Fruit fly (Drosophila melanogaster) whole organism, pupa: ENCODE data around the gene prt.

Experiments
- CG14655 ChIP-seq: fragments of 200-800 bp; sonication (Bioruptor generic); optimal IDR thresholded peaks from 3 replicates; lab custom pipeline; 2017; ENCODE audit warnings: mild to moderate bottlenecking, missing biosample characterization, missing genetic modification reagents, missing genetic modification characterization
- CG17806 ChIP-seq: fragments of 200-800 bp; sonication (Bioruptor generic); optimal IDR thresholded peaks from 2 replicates; lab custom pipeline; 2018; ENCODE audit warnings: missing biosample characterization, mild to moderate bottlenecking, missing genetic modification characterization, moderate library complexity
- CG32121 ChIP-seq: fragments of 200-800 bp; sonication (Bioruptor generic); IDR thresholded peaks from 2 replicates; pipeline ENCODE4 v1.3.6; 2022; ENCODE audit warnings: missing biosample characterization, missing genetic modification characterization
- CG34367 ChIP-seq: fragments of 200-800 bp; sonication (Bioruptor generic); optimal IDR thresholded peaks from 2 replicates; lab custom pipeline; 2018; ENCODE audit warnings: missing biosample characterization, mild to moderate bottlenecking, missing genetic modification characterization
- CG4496 ChIP-seq: fragments of 200-800 bp; sonication (Bioruptor generic); IDR thresholded peaks from 3 replicates; pipeline ENCODE4 v1.3.6; 2022; ENCODE audit warnings: missing biosample characterization, missing genetic modification characterization
- CG8159 ChIP-seq: fragments of 200-800 bp; sonication (Bioruptor generic); optimal IDR thresholded peaks from 3 replicates; lab custom pipeline; 2018; ENCODE audit warnings: missing biosample characterization, mild to moderate bottlenecking, missing genetic modification characterization, moderate library complexity
- CG8301 ChIP-seq: fragments of 200-800 bp; sonication (Bioruptor generic); optimal IDR thresholded peaks from 2 replicates; lab custom pipeline; 2018; ENCODE audit warnings: missing biosample characterization, mild to moderate bottlenecking, missing genetic modification characterization
- CG9948 ChIP-seq: fragments of 200-800 bp; sonication (Bioruptor generic); optimal IDR thresholded peaks from 2 replicates; lab custom pipeline; 2018; ENCODE audit warnings: missing biosample characterization, mild to moderate bottlenecking, missing genetic modification characterization, moderate library complexity
- EcR ChIP-seq: fragments of 200-800 bp; sonication (Bioruptor generic); optimal IDR thresholded peaks from 3 replicates; lab custom pipeline; 2019; ENCODE audit warnings: missing biosample characterization, missing genetic modification characterization, mild to moderate bottlenecking, moderate library complexity, missing genetic modification reagents
- gl ChIP-seq: fragments of 200-800 bp; sonication (Bioruptor generic); optimal IDR thresholded peaks from 2 replicates; lab custom pipeline; 2018; ENCODE audit warnings: missing biosample characterization, mild to moderate bottlenecking, missing genetic modification characterization
- rn ChIP-seq: fragments of 200-800 bp; sonication (Bioruptor generic); IDR thresholded peaks from 2 replicates; pipeline ENCODE4 v1.3.6; 2022; ENCODE audit warnings: missing biosample characterization, missing genetic modification characterization

DNA sequence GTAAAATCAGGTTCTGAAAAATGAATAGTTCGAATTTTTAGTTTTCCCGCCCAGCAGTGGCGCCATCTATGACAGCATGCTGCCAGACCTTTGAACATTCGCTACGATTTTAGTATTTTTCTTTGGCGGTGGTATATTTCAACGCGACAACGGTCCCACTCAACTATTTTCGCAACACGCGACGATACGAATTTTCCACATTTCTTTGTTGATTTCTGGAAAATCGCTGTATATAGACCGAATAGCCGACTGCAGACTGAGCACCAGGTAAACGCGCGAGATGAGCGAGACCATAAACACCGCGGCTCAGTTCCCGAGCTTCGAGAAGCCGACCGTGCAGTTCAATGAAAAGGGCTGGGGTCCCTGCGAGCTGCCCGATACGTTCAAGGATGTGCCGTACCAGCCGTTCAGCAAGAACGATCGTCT, 18.9 kb downstream of the prt start, which contains the start of gene eIF3d1:
- TF ChIP-seq CG17806 (tag; lab: Kevin White, UChicago) (no peak), CG34367 (tag; lab: Kevin White, UChicago) (no peak), CG9948 (tag; lab: Kevin White, UChicago) (no peak), CG14655 (no peak), CG32121 (GFP tag; lab: Robert Waterston, UW) (no peak), CG4496 (GFP tag; lab: Robert Waterston, UW) (no peak), EcR (GFP tag; lab: Kevin White, UChicago) (no peak), rn (GFP tag; lab: Robert Waterston, UW) (no peak), gl (tag; lab: Kevin White, UChicago) (no peak), CG8159 (no peak), CG8301 (tag; lab: Kevin White, UChicago) (no peak)
